Worm (Caenorhabditis elegans) whole organism, midembryonic: ENCODE measurements around the gene C04E6.12.

ENCODE experiments used
- flt-1 ChIP-seq: fragments of 200-800 bp; sonication (Bioruptor generic); IDR thresholded peaks from 2 replicates; pipeline ENCODE4 v1.3.6; 2022; ENCODE audit warnings: missing genetic modification characterization, missing compliant biosample characterization
- klf-2 ChIP-seq: fragments of 200-800 bp; sonication (Bioruptor generic); conservative IDR thresholded peaks from 2 replicates; pipeline ENCODE4 v1.3.6; 2022; ENCODE audit warnings: missing genetic modification reagents, missing genetic modification characterization, missing compliant biosample characterization
- med-1 ChIP-seq: sonication (generic microtip); optimal IDR thresholded peaks from 2 replicates; lab custom pipeline; 2017; ENCODE audit warnings: missing genetic modification characterization, mild to moderate bottlenecking, missing compliant biosample characterization, antibody characterized with exemption, missing genetic modification reagents; ENCODE audit not compliant: insufficient read depth
- ztf-23 ChIP-seq: fragments of 200-800 bp; sonication (Bioruptor generic); IDR thresholded peaks from 2 replicates; pipeline ENCODE4 v1.3.6; 2022; ENCODE audit warnings: missing genetic modification reagents, missing genetic modification characterization, missing compliant biosample characterization

DNA sequence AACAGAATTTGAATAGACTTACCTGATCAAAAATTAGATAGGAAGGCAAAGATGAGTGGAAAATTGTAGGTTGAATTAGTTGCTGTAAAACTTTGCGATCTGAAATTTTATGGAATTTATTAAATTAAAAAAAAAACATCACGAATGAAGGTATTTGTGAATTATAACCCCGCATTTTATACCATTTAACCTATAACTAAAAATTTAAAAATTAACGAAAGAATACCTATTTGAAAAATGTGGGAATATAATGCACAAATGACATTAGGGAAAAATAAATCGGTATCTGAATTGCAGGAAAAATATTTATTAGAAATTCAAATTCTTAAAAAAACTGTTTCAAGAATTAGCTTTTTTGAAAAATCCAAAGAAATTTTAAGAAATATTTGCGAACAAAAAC is 50.6 kb downstream of the C04E6.12 start, which contains the start of gene F26F12.4:
- TF ChIP-seq flt-1 (GFP tag; lab: Robert Waterston, UW) (no peak), med-1 (GFP tag; lab: Kevin White, UChicago) (no peak), klf-2 (GFP tag; lab: Robert Waterston, UW) (no peak), ztf-23 (GFP tag; lab: Robert Waterston, UW) (no peak)
